Worm (Caenorhabditis elegans) whole organism, early embryonic: ENCODE results near the gene R10E4.11.
A peak's percentile ranks its signal among the peaks of the same experiment; 100 is the strongest.

Experiments
- B0310.2 ChIP-seq: sonication (generic microtip); optimal IDR thresholded peaks from 2 replicates; lab custom pipeline; 2016; ENCODE audit warnings: mild to moderate bottlenecking, missing genetic modification characterization, missing compliant biosample characterization
- F13C5.2 ChIP-seq: sonication (generic microtip); optimal IDR thresholded peaks from 2 replicates; lab custom pipeline; 2017; ENCODE audit warnings: mild to moderate bottlenecking, missing genetic modification characterization, inconsistent platforms, missing compliant biosample characterization
- aly-1 ChIP-seq: sonication (generic microtip); optimal IDR thresholded peaks from 2 replicates; lab custom pipeline; 2016; ENCODE audit warnings: missing genetic modification characterization, missing compliant biosample characterization
- ama-1 ChIP-seq: fragments of 150-350 bp; optimal IDR thresholded peaks from 2 replicates; lab custom pipeline; 2014
- ceh-13 ChIP-seq: fragments of 200-800 bp; sonication (Bioruptor generic); optimal IDR thresholded peaks from 2 replicates; lab custom pipeline; 2018; ENCODE audit warnings: mild to moderate bottlenecking, missing genetic modification characterization, missing compliant biosample characterization
- ceh-36 ChIP-seq: sonication (generic microtip); optimal IDR thresholded peaks from 2 replicates; lab custom pipeline; 2016; ENCODE audit warnings: missing genetic modification characterization, inconsistent platforms, missing compliant biosample characterization
- ets-7 ChIP-seq: sonication (generic microtip); optimal IDR thresholded peaks from 2 replicates; lab custom pipeline; 2016; ENCODE audit warnings: missing genotype, missing genetic modification characterization, missing compliant biosample characterization
- flt-1 ChIP-seq: fragments of 200-800 bp; sonication (Bioruptor generic); IDR thresholded peaks from 2 replicates; pipeline ENCODE4 v1.3.6; 2022; ENCODE audit warnings: missing genetic modification characterization, missing compliant biosample characterization
- hmbx-1 ChIP-seq: sonication (generic microtip); optimal IDR thresholded peaks from 2 replicates; lab custom pipeline; 2016; ENCODE audit warnings: mild to moderate bottlenecking, missing genetic modification characterization, missing compliant biosample characterization
- hmg-4 ChIP-seq: fragments of 200-800 bp; sonication (Bioruptor generic); optimal IDR thresholded peaks from 2 replicates; lab custom pipeline; 2018; ENCODE audit warnings: mild to moderate bottlenecking, missing genetic modification characterization, missing compliant biosample characterization
- hnd-1 ChIP-seq: sonication (generic microtip); optimal IDR thresholded peaks from 2 replicates; lab custom pipeline; 2016; ENCODE audit warnings: missing genetic modification characterization, missing compliant biosample characterization
- pes-1 ChIP-seq: fragments of 200-800 bp; sonication (Bioruptor generic); IDR thresholded peaks from 2 replicates; pipeline ENCODE4 v1.3.6; 2022; ENCODE audit warnings: missing genetic modification reagents, missing genetic modification characterization, missing compliant biosample characterization
- scrt-1 ChIP-seq: fragments of 200-800 bp; sonication (Bioruptor generic); IDR thresholded peaks from 2 replicates; pipeline ENCODE4 v1.3.6; 2022; ENCODE audit warnings: missing genetic modification characterization, missing compliant biosample characterization
- sea-1 ChIP-seq: fragments of 200-800 bp; sonication (Bioruptor generic); conservative IDR thresholded peaks from 2 replicates; pipeline ENCODE4 v1.3.6; 2022; ENCODE audit warnings: missing genetic modification characterization, missing compliant biosample characterization
- tbx-11 ChIP-seq: fragments of 200-800 bp; sonication (Bioruptor generic); IDR thresholded peaks from 2 replicates; pipeline ENCODE4 v1.3.6; 2022; ENCODE audit warnings: missing genetic modification characterization, missing compliant biosample characterization
- tbx-37 ChIP-seq: fragments of 200-800 bp; sonication (Bioruptor generic); conservative IDR thresholded peaks from 2 replicates; pipeline ENCODE4 v1.3.6; 2022; ENCODE audit warnings: missing genetic modification reagents, missing genetic modification characterization, missing compliant biosample characterization
- tra-4 ChIP-seq: sonication (generic microtip); optimal IDR thresholded peaks from 2 replicates; lab custom pipeline; 2017; ENCODE audit warnings: missing genetic modification characterization, missing compliant biosample characterization

R10E4.11 gene

ce11 chrIII:4300989-4301498, at the start of gene R10E4.11:
Gene R10E4.11, minus strand, starts transcription at chrIII:4301039.
- no peak for TF ChIP-seq hnd-1
- no peak for TF ChIP-seq tbx-37 (GFP tag; lab: Robert Waterston, UW)
- no peak for TF ChIP-seq aly-1 (tag; lab: Kevin White, UChicago)
- TF ChIP-seq hmg-4, result no peak
- TF ChIP-seq ets-7 (tag; lab: Kevin White, UChicago), result no peak
- no peak for TF ChIP-seq pes-1 (GFP tag; lab: Robert Waterston, UW)
- no peak for TF ChIP-seq ama-1 (lab: Kevin White, UChicago)
- no peak for TF ChIP-seq flt-1 (GFP tag; lab: Robert Waterston, UW)
- TF ChIP-seq sea-1 (GFP tag; lab: Robert Waterston, UW), result no peak
- no peak for TF ChIP-seq hmbx-1 (tag; lab: Kevin White, UChicago)
- no peak for TF ChIP-seq B0310.2 (tag; lab: Kevin White, UChicago)
- TF ChIP-seq scrt-1, result no peak
- TF ChIP-seq tra-4 (tag; lab: Kevin White, UChicago), result no peak
- no peak for TF ChIP-seq ceh-36 (tag; lab: Kevin White, UChicago)
- TF ChIP-seq ceh-13 (GFP tag; lab: Kevin White, UChicago), result no peak
- TF ChIP-seq tbx-11, result no peak
- TF ChIP-seq F13C5.2 (tag; lab: Kevin White, UChicago), result no peak

- TF ChIP-seq flt-1 (GFP tag; lab: Robert Waterston, UW) (no peak), scrt-1 (no peak), hmbx-1 (tag; lab: Kevin White, UChicago) (no peak), B0310.2 (tag; lab: Kevin White, UChicago) (no peak), ama-1 (lab: Kevin White, UChicago) (no peak), hnd-1 (no peak), ceh-36 (tag; lab: Kevin White, UChicago) (no peak), tbx-37 (GFP tag; lab: Robert Waterston, UW) (no peak), tra-4 (tag; lab: Kevin White, UChicago) (no peak), F13C5.2 (tag; lab: Kevin White, UChicago) (no peak), sea-1 (GFP tag; lab: Robert Waterston, UW) (no peak), aly-1 (tag; lab: Kevin White, UChicago) (no peak), pes-1 (GFP tag; lab: Robert Waterston, UW) (no peak), ets-7 (tag; lab: Kevin White, UChicago) (no peak), ceh-13 (GFP tag; lab: Kevin White, UChicago) (no peak), tbx-11 (no peak), hmg-4 (no peak)
Measured at ce11 chrIII:4349799-4350198, 49.0 kb upstream of the R10E4.11 start, which contains the start of gene B0285.6. Gene B0285.6, plus strand, starts transcription at chrIII:4350099.

- no peak for TF ChIP-seq tra-4 (tag; lab: Kevin White, UChicago)
- no peak for TF ChIP-seq scrt-1
- no peak for TF ChIP-seq hnd-1
- no peak for TF ChIP-seq F13C5.2 (tag; lab: Kevin White, UChicago)
- TF ChIP-seq pes-1 (GFP tag; lab: Robert Waterston, UW), result no peak
Measured at ce11 chrIII:4345034-4345433, 44.2 kb upstream of the R10E4.11 start, which contains the start of gene hse-5. Gene hse-5, plus strand, starts transcription at chrIII:4345334.

ce11 chrIII:4343070-4343469, 42.2 kb upstream of the R10E4.11 start, which contains the start of the genes B0285.3 and lcmt-1:
Gene B0285.3, minus strand, starts transcription at chrIII:4343336.
Gene lcmt-1, plus strand, starts transcription at chrIII:4343446.
- TF ChIP-seq sea-1 (GFP tag; lab: Robert Waterston, UW) (no peak), flt-1 (GFP tag; lab: Robert Waterston, UW) (no peak), tbx-37 (GFP tag; lab: Robert Waterston, UW) (0 out of 2 replicates have a peak, but pooled peaks have one; percentile 28), scrt-1 (no peak)

- TF ChIP-seq ceh-13 (GFP tag; lab: Kevin White, UChicago) (no peak), hmbx-1 (tag; lab: Kevin White, UChicago) (no peak), aly-1 (tag; lab: Kevin White, UChicago) (no peak), tbx-11 (0 out of 2 replicates have a peak, but pooled peaks have one; percentile 13), pes-1 (GFP tag; lab: Robert Waterston, UW) (0 out of 2 replicates have a peak, but pooled peaks have one; percentile 28), tra-4 (tag; lab: Kevin White, UChicago) (no peak), scrt-1 (no peak)
Measured at ce11 chrIII:4335614-4336013, 34.8 kb upstream of the R10E4.11 start.

- TF ChIP-seq hmbx-1 (tag; lab: Kevin White, UChicago) (no peak), pes-1 (GFP tag; lab: Robert Waterston, UW) (no peak), F13C5.2 (tag; lab: Kevin White, UChicago) (peak; percentile 11), hmg-4 (no peak), ceh-36 (tag; lab: Kevin White, UChicago) (no peak), tra-4 (tag; lab: Kevin White, UChicago) (no peak)
Measured at ce11 chrIII:4332543-4333042, 31.8 kb upstream of the R10E4.11 start, which contains the start of gene cdk-12. Gene cdk-12, plus strand, starts transcription at chrIII:4332992.

- TF ChIP-seq hnd-1 (no peak), F13C5.2 (tag; lab: Kevin White, UChicago) (no peak), ceh-36 (tag; lab: Kevin White, UChicago) (no peak), pes-1 (GFP tag; lab: Robert Waterston, UW) (no peak), flt-1 (GFP tag; lab: Robert Waterston, UW) (no peak), hmbx-1 (tag; lab: Kevin White, UChicago) (no peak), tra-4 (tag; lab: Kevin White, UChicago) (no peak), ets-7 (tag; lab: Kevin White, UChicago) (no peak), tbx-11 (no peak), sea-1 (GFP tag; lab: Robert Waterston, UW) (no peak)
Measured at ce11 chrIII:4330984-4331383, 30.1 kb upstream of the R10E4.11 start, which contains the start of gene gly-6. Gene gly-6, minus strand, starts transcription at chrIII:4331228.
